Fruit fly (Drosophila melanogaster) whole organism, embryonic: ENCODE results near the gene CG16824.

Experiments
- Antp ChIP-seq: fragments of 200-800 bp; sonication (Bioruptor generic); optimal IDR thresholded peaks from 3 replicates; lab custom pipeline; 2016; ENCODE audit warnings: missing biosample characterization, missing genetic modification characterization
- Bteb2 ChIP-seq: fragments of 200-800 bp; sonication (Bioruptor generic); optimal IDR thresholded peaks from 2 replicates; lab custom pipeline; 2016; ENCODE audit warnings: missing biosample characterization, missing genetic modification characterization
- C15 ChIP-seq: fragments of 200-800 bp; sonication (Bioruptor generic); IDR thresholded peaks from 3 replicates; pipeline ENCODE4 v1.3.6; 2022; ENCODE audit warnings: missing biosample characterization, missing genetic modification characterization
- CG10462 ChIP-seq: fragments of 200-800 bp; sonication (Bioruptor generic); optimal IDR thresholded peaks from 2 replicates; lab custom pipeline; 2016; ENCODE audit warnings: missing biosample characterization, missing genetic modification characterization
- CG11695 ChIP-seq: fragments of 200-800 bp; sonication (Bioruptor generic); IDR thresholded peaks from 3 replicates; pipeline ENCODE4 v1.3.6; 2022; ENCODE audit warnings: missing biosample characterization, missing genetic modification characterization
- CG12299 ChIP-seq: fragments of 200-800 bp; sonication (Bioruptor generic); optimal IDR thresholded peaks from 2 replicates; lab custom pipeline; 2018; ENCODE audit warnings: missing biosample characterization, mild to moderate bottlenecking, missing genetic modification characterization
- CG13894 ChIP-seq: fragments of 200-800 bp; sonication (Bioruptor generic); optimal IDR thresholded peaks from 3 replicates; lab custom pipeline; 2018; ENCODE audit warnings: missing biosample characterization, mild to moderate bottlenecking, missing genetic modification characterization, moderate library complexity
- CG14050 ChIP-seq: fragments of 200-800 bp; sonication (Bioruptor generic); IDR thresholded peaks from 3 replicates; pipeline ENCODE4 v1.3.6; 2022; ENCODE audit warnings: missing biosample characterization, missing genetic modification characterization
- CG2202 ChIP-seq: fragments of 200-800 bp; sonication (Bioruptor generic); optimal IDR thresholded peaks from 2 replicates; lab custom pipeline; 2018; ENCODE audit warnings: missing biosample characterization, mild to moderate bottlenecking, missing genetic modification characterization
- CG2889 ChIP-seq: fragments of 200-800 bp; sonication (Bioruptor generic); IDR thresholded peaks from 3 replicates; pipeline ENCODE4 v1.3.6; 2022; ENCODE audit warnings: missing biosample characterization, missing genetic modification characterization
- CG3995 ChIP-seq: fragments of 200-800 bp; sonication (Bioruptor generic); optimal IDR thresholded peaks from 3 replicates; lab custom pipeline; 2016; ENCODE audit warnings: missing biosample characterization, missing genetic modification characterization
- CG4707 ChIP-seq: fragments of 200-800 bp; sonication (Bioruptor generic); optimal IDR thresholded peaks from 2 replicates; lab custom pipeline; 2018; ENCODE audit warnings: missing biosample characterization, mild to moderate bottlenecking, missing genetic modification characterization, moderate library complexity
- CG6765 ChIP-seq: fragments of 200-800 bp; sonication (Bioruptor generic); optimal IDR thresholded peaks from 3 replicates; lab custom pipeline; 2017; ENCODE audit warnings: missing biosample characterization, mild to moderate bottlenecking, missing genetic modification characterization
- CrebB ChIP-seq: fragments of 200-800 bp; sonication (Bioruptor generic); optimal IDR thresholded peaks from 3 replicates; lab custom pipeline; 2018; ENCODE audit warnings: missing biosample characterization, mild to moderate bottlenecking, missing genetic modification characterization
- E2f2 ChIP-seq: fragments of 200-800 bp; sonication (Bioruptor generic); IDR thresholded peaks from 2 replicates; pipeline ENCODE4 v1.3.6; 2022; ENCODE audit warnings: missing biosample characterization, missing genetic modification characterization
- Ets97D ChIP-seq: fragments of 200-800 bp; sonication (Bioruptor generic); optimal IDR thresholded peaks from 3 replicates; lab custom pipeline; 2016; ENCODE audit warnings: missing biosample characterization, missing genetic modification characterization
- HLH4C ChIP-seq: fragments of 200-800 bp; sonication (Bioruptor generic); IDR thresholded peaks from 3 replicates; pipeline ENCODE4 v1.3.6; 2022; ENCODE audit warnings: missing biosample characterization, missing genetic modification characterization; ENCODE audit not compliant: partially characterized antibody
- MBD-R2 ChIP-seq: fragments of 200-800 bp; sonication (Bioruptor generic); IDR thresholded peaks from 2 replicates; pipeline ENCODE4 v1.3.6; 2022; ENCODE audit warnings: missing biosample characterization, missing genetic modification characterization
- MESR4 ChIP-seq: fragments of 200-800 bp; sonication (Bioruptor generic); optimal IDR thresholded peaks from 2 replicates; lab custom pipeline; 2018; ENCODE audit warnings: missing biosample characterization, mild to moderate bottlenecking, missing genetic modification characterization, moderate library complexity
- Med ChIP-seq: fragments of 200-800 bp; sonication (Bioruptor generic); peaks from one replicate; lab custom pipeline; 2016; ENCODE audit warnings: missing biosample characterization, missing genetic modification characterization, mild to moderate bottlenecking, inconsistent platforms, moderate library complexity
- Myb ChIP-seq: fragments of 200-800 bp; sonication (Bioruptor generic); optimal IDR thresholded peaks from 2 replicates; lab custom pipeline; 2016; ENCODE audit warnings: missing biosample characterization, missing genetic modification characterization
- Ravus ChIP-seq: fragments of 200-800 bp; sonication (Bioruptor generic); IDR thresholded peaks from 2 replicates; pipeline ENCODE4 v1.3.6; 2022; ENCODE audit warnings: missing biosample characterization, missing genetic modification characterization
- Rfx ChIP-seq: fragments of 200-800 bp; sonication (Bioruptor generic); IDR thresholded peaks from 2 replicates; pipeline ENCODE4 v1.3.6; 2022; ENCODE audit warnings: missing biosample characterization, missing genetic modification characterization
- Taf1 ChIP-seq: fragments of 200-800 bp; sonication (Bioruptor generic); IDR thresholded peaks from 2 replicates; pipeline ENCODE4 v1.3.6; 2022; ENCODE audit warnings: missing biosample characterization, missing genetic modification characterization
- ara ChIP-seq: fragments of 200-800 bp; sonication (Bioruptor generic); IDR thresholded peaks from 2 replicates; pipeline ENCODE4 v1.3.6; 2022; ENCODE audit warnings: missing biosample characterization, missing genetic modification characterization
- bbx ChIP-seq: fragments of 200-800 bp; sonication (Bioruptor generic); IDR thresholded peaks from 2 replicates; pipeline ENCODE4 v1.3.6; 2022; ENCODE audit warnings: missing biosample characterization, missing genetic modification characterization; ENCODE audit not compliant: partially characterized antibody
- cg ChIP-seq: fragments of 200-800 bp; sonication (Bioruptor generic); optimal IDR thresholded peaks from 3 replicates; lab custom pipeline; 2019; ENCODE audit warnings: missing biosample characterization, mild to moderate bottlenecking, missing genetic modification characterization, moderate library complexity
- da ChIP-seq: fragments of 200-800 bp; sonication (Bioruptor generic); optimal IDR thresholded peaks from 2 replicates; lab custom pipeline; 2016; ENCODE audit warnings: missing biosample characterization, missing genetic modification characterization
- dm ChIP-seq: fragments of 200-800 bp; sonication (Bioruptor generic); optimal IDR thresholded peaks from 3 replicates; lab custom pipeline; 2016; ENCODE audit warnings: missing biosample characterization, missing genetic modification characterization
- fd3F ChIP-seq: fragments of 200-800 bp; sonication (Bioruptor generic); optimal IDR thresholded peaks from 2 replicates; lab custom pipeline; 2018; ENCODE audit warnings: missing biosample characterization, mild to moderate bottlenecking, missing genetic modification characterization, moderate library complexity
- ftz-f1 ChIP-seq: fragments of 200-800 bp; sonication (Bioruptor generic); optimal IDR thresholded peaks from 2 replicates; lab custom pipeline; 2016; ENCODE audit warnings: missing biosample characterization, missing genetic modification characterization
- gfzf ChIP-seq: fragments of 200-800 bp; sonication (Bioruptor generic); optimal IDR thresholded peaks from 2 replicates; lab custom pipeline; 2016; ENCODE audit warnings: missing biosample characterization, mild to moderate bottlenecking, missing genetic modification characterization, moderate library complexity
- grau ChIP-seq: fragments of 200-800 bp; optimal IDR thresholded peaks from 3 replicates; lab custom pipeline; 2019; ENCODE audit warnings: missing biosample characterization, mild to moderate bottlenecking, missing genetic modification characterization, moderate library complexity
- gro ChIP-seq: fragments of 200-800 bp; sonication (Bioruptor generic); optimal IDR thresholded peaks from 2 replicates; lab custom pipeline; 2016; ENCODE audit warnings: missing biosample characterization, missing genetic modification characterization
- gsb-n ChIP-seq: fragments of 200-800 bp; sonication (Bioruptor generic); optimal IDR thresholded peaks from 3 replicates; lab custom pipeline; 2018; ENCODE audit warnings: missing biosample characterization, mild to moderate bottlenecking, missing genetic modification characterization
- hkb ChIP-seq, 2 experiments: fragments of 200-800 bp in 1 of 2; fragments of >200 bp in 1 of 2; sonication (Bioruptor generic) in 1 of 2; IDR thresholded peaks in 1 of 2; optimal IDR thresholded peaks in 1 of 2; 2 replicates each; pipeline versions ENCODE4 v1.3.6 to Lab custom; 2017 to 2022; ENCODE audit warnings: missing biosample characterization in 1 of 2, missing genetic modification characterization in 1 of 2
- inv ChIP-seq: fragments of 200-800 bp; sonication (Bioruptor generic); IDR thresholded peaks from 2 replicates; pipeline ENCODE4 v1.3.6; 2022; ENCODE audit warnings: missing biosample characterization, missing genetic modification characterization; ENCODE audit not compliant: partially characterized antibody
- ken ChIP-seq: fragments of 200-800 bp; sonication (Bioruptor generic); IDR thresholded peaks from 3 replicates; pipeline ENCODE4 v1.3.6; 2022; ENCODE audit warnings: missing biosample characterization, missing genetic modification characterization
- mirr ChIP-seq: fragments of 200-800 bp; sonication (Bioruptor generic); optimal IDR thresholded peaks from 3 replicates; lab custom pipeline; 2018; ENCODE audit warnings: missing biosample characterization, mild to moderate bottlenecking, missing genetic modification characterization
- nerfin-2 ChIP-seq: fragments of 200-800 bp; sonication (Bioruptor generic); IDR thresholded peaks from 2 replicates; pipeline ENCODE4 v1.3.6; 2022; ENCODE audit warnings: missing biosample characterization, missing genetic modification characterization; ENCODE audit not compliant: partially characterized antibody
- row ChIP-seq: fragments of 200-800 bp; sonication (Bioruptor generic); IDR thresholded peaks from 3 replicates; pipeline ENCODE4 v1.3.6; 2022; ENCODE audit warnings: missing biosample characterization, missing genetic modification characterization
- sens ChIP-seq: fragments of 200-800 bp; sonication (Bioruptor generic); peaks from one replicate; lab custom pipeline; 2016; ENCODE audit warnings: missing biosample characterization, missing genetic modification characterization
- sna ChIP-seq: fragments of 200-800 bp; sonication (Bioruptor generic); IDR thresholded peaks from 2 replicates; pipeline ENCODE4 v1.3.6; 2022; ENCODE audit warnings: missing biosample characterization, missing genetic modification characterization; ENCODE audit not compliant: partially characterized antibody
- sr ChIP-seq: fragments of 200-800 bp; sonication (Bioruptor generic); IDR thresholded peaks from 3 replicates; pipeline ENCODE4 v1.3.6; 2022; ENCODE audit warnings: missing biosample characterization, missing genetic modification characterization
- trem ChIP-seq: fragments of 200-800 bp; optimal IDR thresholded peaks from 3 replicates; lab custom pipeline; 2019; ENCODE audit warnings: missing biosample characterization, mild to moderate bottlenecking, missing genetic modification characterization, moderate library complexity
- twi ChIP-seq: fragments of 200-800 bp; optimal IDR thresholded peaks from 2 replicates; lab custom pipeline; 2019; ENCODE audit warnings: missing biosample characterization, mild to moderate bottlenecking, missing genetic modification characterization, moderate library complexity
- vvl ChIP-seq: fragments of 200-800 bp; sonication (Bioruptor generic); IDR thresholded peaks from 2 replicates; pipeline ENCODE4 v1.3.6; 2022; ENCODE audit warnings: missing biosample characterization, missing genetic modification characterization

Gene CG16824

DNA sequence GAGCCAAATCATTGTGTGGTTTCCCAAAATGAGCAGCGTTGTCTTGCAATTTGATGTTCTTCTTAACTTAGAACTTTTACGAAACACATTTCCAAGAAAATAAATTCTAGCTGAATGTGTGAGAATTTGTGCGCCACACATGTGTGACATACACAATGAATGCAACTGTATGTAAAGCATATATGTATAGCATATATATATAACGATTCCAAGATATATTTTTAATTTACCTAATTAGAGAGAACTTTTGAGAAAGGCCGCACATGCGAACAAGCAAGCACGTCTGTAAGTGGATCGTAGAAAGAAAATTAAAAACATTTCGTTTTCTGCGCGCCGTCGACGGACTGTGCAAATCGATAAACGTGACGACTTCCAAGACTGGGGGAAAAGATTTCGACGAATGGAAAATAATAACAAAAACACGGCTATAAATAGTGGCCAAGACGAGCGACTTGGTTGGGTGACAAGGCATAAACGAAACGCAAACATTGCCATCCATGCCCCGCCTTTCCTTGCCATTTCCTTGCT is 785 bp upstream of the CG16824 start (continued):
- TF ChIP-seq sens (GFP tag; lab: Kevin White, UChicago): peak; percentile 67
- no peak for TF ChIP-seq grau (tag; lab: Kevin White, UChicago)
- TF ChIP-seq Taf1 (GFP tag; lab: Robert Waterston, UW): no peak
- TF ChIP-seq vvl (GFP tag; lab: Robert Waterston, UW): no peak
- no peak for TF ChIP-seq inv
- TF ChIP-seq row (GFP tag; lab: Robert Waterston, UW): no peak
- no peak for TF ChIP-seq Myb (GFP tag; lab: Kevin White, UChicago)
- peak; percentile 1 for TF ChIP-seq cg
- no peak for TF ChIP-seq dm (GFP tag; lab: Kevin White, UChicago)

DNA sequence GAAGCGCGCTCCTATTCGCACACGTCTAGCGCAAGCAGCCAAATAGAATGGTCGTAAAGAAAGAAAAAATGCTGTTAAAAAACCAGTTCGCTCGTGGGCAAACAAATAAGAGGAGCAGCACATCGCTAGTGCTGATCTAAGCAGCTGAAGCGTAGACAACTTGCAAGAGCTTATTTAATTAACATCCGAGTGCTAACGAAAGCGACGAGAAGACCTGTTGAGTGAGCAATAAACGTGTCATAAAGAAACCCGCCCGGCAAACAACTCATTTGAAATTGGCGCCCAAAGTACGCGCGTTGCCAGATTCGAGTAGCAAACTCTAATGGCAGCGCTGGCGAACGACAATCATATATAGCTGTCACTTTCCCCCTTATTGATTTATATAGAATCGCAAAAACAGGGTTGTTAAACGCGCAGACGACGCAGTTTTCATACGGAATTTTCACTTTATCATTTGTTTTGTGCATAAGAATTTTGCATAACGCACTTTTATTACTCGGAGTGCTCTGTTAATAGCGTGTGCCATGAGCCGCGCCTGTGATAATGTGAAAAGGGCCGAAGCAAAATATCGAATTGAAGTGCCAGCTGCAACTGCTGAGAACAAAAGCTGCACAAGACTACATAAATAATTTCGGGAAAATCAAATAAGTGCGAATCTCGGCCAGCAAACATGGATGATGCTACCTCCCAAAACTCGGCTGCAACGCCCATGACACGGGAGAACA is 3.3 kb downstream of the CG16824 start:
- TF ChIP-seq CG4707 (GFP tag; lab: Kevin White, UChicago): no peak
- no peak for TF ChIP-seq CG11695 (GFP tag; lab: Robert Waterston, UW)
- peak; percentile 51 for TF ChIP-seq Ets97D (GFP tag; lab: Kevin White, UChicago)
- peak; percentile 7 for TF ChIP-seq CrebB (tag; lab: Kevin White, UChicago)
- no peak for TF ChIP-seq CG10462
- no peak for TF ChIP-seq sr (GFP tag; lab: Robert Waterston, UW)
- no peak for TF ChIP-seq CG6765 (GFP tag; lab: Kevin White, UChicago)
- peak; percentile 70 for TF ChIP-seq sens (GFP tag; lab: Kevin White, UChicago)
- no peak for TF ChIP-seq gsb-n (tag; lab: Kevin White, UChicago)
- TF ChIP-seq MESR4: peak; percentile 72
- peak; percentile 26; the same call in 1 of the 2 replicates for TF ChIP-seq vvl (GFP tag; lab: Robert Waterston, UW)
- no peak for TF ChIP-seq CG12299 (tag; lab: Kevin White, UChicago)
- TF ChIP-seq C15 (GFP tag; lab: Robert Waterston, UW): no peak
- TF ChIP-seq CG14050 (GFP tag; lab: Robert Waterston, UW): no peak
- TF ChIP-seq nerfin-2 (GFP tag; lab: Robert Waterston, UW): no peak
- TF ChIP-seq CG3995: no peak
- peak; percentile 70 for TF ChIP-seq gro (GFP tag; lab: Kevin White, UChicago)
- peak; percentile 88 for TF ChIP-seq Med (GFP tag; lab: Kevin White, UChicago)
- no peak for TF ChIP-seq Bteb2 (GFP tag; lab: Kevin White, UChicago)
- TF ChIP-seq dm (GFP tag; lab: Kevin White, UChicago): peak; percentile 4
- peak; percentile 12 for TF ChIP-seq ftz-f1 (GFP tag; lab: Kevin White, UChicago)
- peak; percentile 52 for TF ChIP-seq MBD-R2 (GFP tag; lab: Robert Waterston, UW)
- no peak for TF ChIP-seq mirr (GFP tag; lab: Kevin White, UChicago)
- no peak for TF ChIP-seq twi (tag; lab: Kevin White, UChicago)
- no peak for TF ChIP-seq ken (GFP tag; lab: Robert Waterston, UW)
- TF ChIP-seq ara: no peak
- peak; percentile 51; the same call in 2 of the 3 replicates for TF ChIP-seq HLH4C (GFP tag; lab: Robert Waterston, UW)
- no peak for TF ChIP-seq da (GFP tag; lab: Kevin White, UChicago)
- TF ChIP-seq Rfx (GFP tag; lab: Robert Waterston, UW): 0 out of 2 replicates have a peak, but pooled peaks have one; percentile 23
- no peak for TF ChIP-seq fd3F (GFP tag; lab: Kevin White, UChicago)
- peak; percentile 40 for TF ChIP-seq hkb (optimal IDR thresholded peaks at IDR 0.05; lab: Kevin White, UChicago)
- TF ChIP-seq hkb (GFP tag; IDR thresholded peaks at IDR 0.05; lab: Robert Waterston, UW): no peak
- peak; percentile 25 for TF ChIP-seq gfzf (GFP tag; lab: Kevin White, UChicago)
- TF ChIP-seq E2f2 (GFP tag; lab: Robert Waterston, UW): peak; percentile 99
- no peak for TF ChIP-seq CG13894
- peak; percentile 53; the same call in 1 of the 2 replicates for TF ChIP-seq bbx
- no peak for TF ChIP-seq CG2889 (GFP tag; lab: Robert Waterston, UW)
- peak; percentile 43; the same call in 1 of the 2 replicates for TF ChIP-seq sna (GFP tag; lab: Robert Waterston, UW)
- TF ChIP-seq Antp: no peak
- TF ChIP-seq trem (tag; lab: Kevin White, UChicago): peak; percentile 47
- TF ChIP-seq Ravus: no peak
- TF ChIP-seq CG2202 (tag; lab: Kevin White, UChicago): no peak
